Worm (Caenorhabditis elegans) whole organism, L4 larva: ENCODE results near the gene abcx-1.
A peak's percentile ranks its signal among the peaks of the same experiment; 100 is the strongest.

ENCODE experiments used
- F37D6.2 ChIP-seq: sonication (generic microtip); optimal IDR thresholded peaks from 2 replicates; lab custom pipeline; 2016; ENCODE audit warnings: mild to moderate bottlenecking, missing genetic modification characterization, missing compliant biosample characterization
- F49E8.2 ChIP-seq: sonication (generic microtip); optimal IDR thresholded peaks from 2 replicates; lab custom pipeline; 2016; ENCODE audit warnings: missing compliant biosample characterization, mild to moderate bottlenecking, missing genetic modification characterization, borderline replicate concordance
- R02D3.7 ChIP-seq: fragments of 150-350 bp; sonication (generic microtip); optimal IDR thresholded peaks from 3 replicates; lab custom pipeline; 2014; ENCODE audit warnings: missing biosample characterization, missing genetic modification characterization
- T26A8.4 ChIP-seq: fragments of 200-800 bp; sonication (Bioruptor generic); IDR thresholded peaks from 2 replicates; pipeline ENCODE4 v1.3.6; 2022; ENCODE audit warnings: missing genetic modification characterization, missing compliant biosample characterization
- Y48G9A.11 ChIP-seq: fragments of 200-800 bp; sonication (Bioruptor generic); IDR thresholded peaks from 2 replicates; pipeline ENCODE4 v1.3.6; 2022; ENCODE audit warnings: missing genetic modification reagents, missing genetic modification characterization, missing compliant biosample characterization
- aha-1 ChIP-seq: fragments of 150-350 bp; peaks from one replicate; lab custom pipeline; 2014; ENCODE audit warnings: missing biosample characterization, missing genetic modification characterization
- attf-4 ChIP-seq: sonication (generic microtip); optimal IDR thresholded peaks from 3 replicates; lab custom pipeline; 2017; ENCODE audit warnings: missing biosample characterization, missing genetic modification characterization
- ceh-20 ChIP-seq: fragments of 200-800 bp; sonication (Bioruptor generic); IDR thresholded peaks from 2 replicates; pipeline ENCODE4 v1.3.6; 2022; ENCODE audit warnings: missing genetic modification reagents, missing genetic modification characterization, missing compliant biosample characterization
- ceh-82 ChIP-seq: sonication (generic microtip); optimal IDR thresholded peaks from 2 replicates; lab custom pipeline; 2017; ENCODE audit warnings: missing biosample characterization, missing genetic modification characterization
- ces-1 ChIP-seq: fragments of 150-350 bp; sonication (generic microtip); optimal IDR thresholded peaks from 4 replicates; lab custom pipeline; 2014; ENCODE audit warnings: missing biosample characterization, missing genetic modification reagents, missing genetic modification characterization
- cey-2 ChIP-seq: sonication (generic microtip); optimal IDR thresholded peaks from 3 replicates; lab custom pipeline; 2017; ENCODE audit warnings: missing genetic modification characterization, mild to moderate bottlenecking, missing compliant biosample characterization, antibody characterized with exemption, borderline replicate concordance; ENCODE audit not compliant: insufficient read depth
- ctbp-1 ChIP-seq: fragments of 200-800 bp; sonication (Bioruptor generic); IDR thresholded peaks from 2 replicates; pipeline ENCODE4 v1.3.6; 2022; ENCODE audit warnings: missing genetic modification reagents, missing genetic modification characterization, missing compliant biosample characterization
- daf-19 ChIP-seq: fragments of 200-800 bp; sonication (Bioruptor generic); conservative IDR thresholded peaks from 2 replicates; pipeline ENCODE4 v1.3.6; 2022; ENCODE audit warnings: missing genetic modification characterization, missing compliant biosample characterization
- dmd-6 ChIP-seq: fragments of 200-800 bp; sonication (Bioruptor generic); IDR thresholded peaks from 2 replicates; pipeline ENCODE4 v1.3.6; 2022; ENCODE audit warnings: missing genetic modification reagents, missing genetic modification characterization, missing compliant biosample characterization
- dmd-9 ChIP-seq: fragments of 200-800 bp; sonication (Bioruptor generic); IDR thresholded peaks from 2 replicates; pipeline ENCODE4 v1.3.6; 2022; ENCODE audit warnings: missing genetic modification reagents, missing genetic modification characterization, missing compliant biosample characterization
- dpl-1 ChIP-seq: fragments of 150-350 bp; optimal IDR thresholded peaks from 2 replicates; lab custom pipeline; 2014; ENCODE audit warnings: missing biosample characterization, missing genetic modification reagents, missing genetic modification characterization
- duxl-1 ChIP-seq: sonication (generic microtip); optimal IDR thresholded peaks from 2 replicates; lab custom pipeline; 2016; ENCODE audit warnings: mild to moderate bottlenecking, missing genetic modification characterization, moderate library complexity, missing compliant biosample characterization; ENCODE audit not compliant: poor library complexity
- dve-1 ChIP-seq: sonication (generic microtip); optimal IDR thresholded peaks from 2 replicates; lab custom pipeline; 2017; ENCODE audit warnings: antibody characterized with exemption, mild to moderate bottlenecking, missing genetic modification characterization, missing compliant biosample characterization; ENCODE audit not compliant: insufficient read depth
- egl-27 ChIP-seq: sonication (generic microtip); optimal IDR thresholded peaks from 3 replicates; lab custom pipeline; 2017; ENCODE audit warnings: missing biosample characterization, missing genetic modification reagents, missing genetic modification characterization
- egl-43 ChIP-seq: fragments of 200-800 bp; sonication (Bioruptor generic); IDR thresholded peaks from 2 replicates; pipeline ENCODE4 v1.3.6; 2022; ENCODE audit warnings: missing genetic modification reagents, missing genetic modification characterization, missing compliant biosample characterization
- fkh-10 ChIP-seq: fragments of 150-350 bp; optimal IDR thresholded peaks from 2 replicates; lab custom pipeline; 2014; ENCODE audit warnings: missing biosample characterization, missing genetic modification reagents, missing genetic modification characterization
- gei-8 ChIP-seq: fragments of 200-800 bp; sonication (Bioruptor generic); optimal IDR thresholded peaks from 2 replicates; lab custom pipeline; 2018; ENCODE audit warnings: mild to moderate bottlenecking, missing genetic modification characterization, missing compliant biosample characterization
- hlh-11 ChIP-seq: fragments of 200-800 bp; sonication (Bioruptor generic); optimal IDR thresholded peaks from 2 replicates; lab custom pipeline; 2018; ENCODE audit warnings: mild to moderate bottlenecking, missing genetic modification characterization, missing compliant biosample characterization
- hmg-1.1 ChIP-seq: fragments of 200-800 bp; sonication (Bioruptor generic); IDR thresholded peaks from 2 replicates; pipeline ENCODE4 v1.3.6; 2022; ENCODE audit warnings: missing genetic modification reagents, missing genetic modification characterization, missing compliant biosample characterization
- lin-15B ChIP-seq: fragments of 150-350 bp; sonication (generic microtip); optimal IDR thresholded peaks from 3 replicates; lab custom pipeline; 2014; ENCODE audit warnings: missing biosample characterization, missing genetic modification characterization
- lin-39 ChIP-seq: fragments of 150-350 bp; optimal IDR thresholded peaks from 2 replicates; lab custom pipeline; 2014; ENCODE audit warnings: missing biosample characterization, missing genetic modification reagents, missing genetic modification characterization
- lir-3 ChIP-seq: sonication (generic microtip); optimal IDR thresholded peaks from 2 replicates; lab custom pipeline; 2016; ENCODE audit warnings: mild to moderate bottlenecking, missing genetic modification characterization, missing compliant biosample characterization
- lsy-2 ChIP-seq, 2 experiments: fragments of 150-350 bp in 1 of 2; sonication (generic microtip) in 1 of 2; optimal IDR thresholded peaks; 2 replicates each; lab custom pipeline; 2014 to 2017; ENCODE audit warnings: missing biosample characterization in 2 of 2, missing genetic modification characterization in 2 of 2
- madf-5 ChIP-seq, 2 experiments: fragments of 200-800 bp; sonication (Bioruptor generic); IDR thresholded peaks; 2 replicates each; pipeline ENCODE4 v1.3.6; 2022; ENCODE audit warnings: missing compliant biosample characterization in 2 of 2, missing genetic modification characterization in 2 of 2
- madf-9 ChIP-seq: fragments of 200-800 bp; sonication (Bioruptor generic); conservative IDR thresholded peaks from 2 replicates; pipeline ENCODE4 v1.3.6; 2022; ENCODE audit warnings: missing genetic modification reagents, missing genetic modification characterization, missing compliant biosample characterization
- mdt-29 ChIP-seq: fragments of 200-800 bp; sonication (Bioruptor generic); IDR thresholded peaks from 2 replicates; pipeline ENCODE4 v1.3.6; 2022; ENCODE audit warnings: missing genetic modification reagents, missing genetic modification characterization, missing compliant biosample characterization
- mxl-2 ChIP-seq: fragments of 200-800 bp; sonication (Bioruptor generic); conservative IDR thresholded peaks from 2 replicates; pipeline ENCODE4 v1.3.6; 2022; ENCODE audit warnings: missing genetic modification reagents, missing genetic modification characterization, missing compliant biosample characterization
- nhr-10 ChIP-seq: fragments of 150-350 bp; optimal IDR thresholded peaks from 2 replicates; lab custom pipeline; 2014; ENCODE audit warnings: missing biosample characterization, missing genetic modification characterization
- nhr-111 ChIP-seq: fragments of 200-800 bp; sonication (Bioruptor generic); optimal IDR thresholded peaks from 2 replicates; lab custom pipeline; 2018; ENCODE audit warnings: mild to moderate bottlenecking, missing genetic modification characterization, missing compliant biosample characterization
- nhr-25 ChIP-seq: sonication (generic microtip); optimal IDR thresholded peaks from 2 replicates; lab custom pipeline; 2017; ENCODE audit warnings: missing genetic modification characterization, mild to moderate bottlenecking, missing compliant biosample characterization, antibody characterized with exemption, moderate library complexity, borderline replicate concordance; ENCODE audit not compliant: insufficient read depth
- nhr-41 ChIP-seq: fragments of 200-800 bp; sonication (Bioruptor generic); IDR thresholded peaks from 2 replicates; pipeline ENCODE4 v1.3.6; 2022; ENCODE audit warnings: missing genetic modification reagents, missing genetic modification characterization, missing compliant biosample characterization
- nhr-48 ChIP-seq: sonication (generic microtip); optimal IDR thresholded peaks from 2 replicates; lab custom pipeline; 2016; ENCODE audit warnings: mild to moderate bottlenecking, missing genetic modification characterization, missing compliant biosample characterization
- nhr-6 ChIP-seq: fragments of 150-350 bp; optimal IDR thresholded peaks from 2 replicates; lab custom pipeline; 2014; ENCODE audit warnings: missing biosample characterization, missing genetic modification characterization
- nhr-77 ChIP-seq: fragments of 150-350 bp; optimal IDR thresholded peaks from 2 replicates; lab custom pipeline; 2014; ENCODE audit warnings: missing biosample characterization, missing genetic modification characterization
- php-3 ChIP-seq: fragments of 200-800 bp; sonication (Bioruptor generic); IDR thresholded peaks from 2 replicates; pipeline ENCODE4 v1.3.6; 2022; ENCODE audit warnings: missing genetic modification reagents, missing genetic modification characterization, missing compliant biosample characterization
- rbr-2 ChIP-seq: sonication (generic microtip); optimal IDR thresholded peaks from 2 replicates; lab custom pipeline; 2016; ENCODE audit warnings: missing genotype, missing genetic modification characterization, missing compliant biosample characterization
- saeg-2 ChIP-seq: fragments of 200-800 bp; sonication (Bioruptor generic); IDR thresholded peaks from 2 replicates; pipeline ENCODE4 v1.3.6; 2022; ENCODE audit warnings: missing genetic modification reagents, missing genetic modification characterization, missing compliant biosample characterization
- snpc-1.2 ChIP-seq: fragments of 200-800 bp; sonication (Bioruptor generic); IDR thresholded peaks from 2 replicates; pipeline ENCODE4 v1.3.6; 2022; ENCODE audit warnings: missing genetic modification reagents, missing genetic modification characterization, missing compliant biosample characterization
- spr-1 ChIP-seq: sonication (generic microtip); optimal IDR thresholded peaks from 2 replicates; lab custom pipeline; 2016; ENCODE audit warnings: mild to moderate bottlenecking, missing genetic modification characterization, missing compliant biosample characterization
- spr-3 ChIP-seq: fragments of 200-800 bp; sonication (Bioruptor generic); optimal IDR thresholded peaks from 2 replicates; lab custom pipeline; 2018; ENCODE audit warnings: mild to moderate bottlenecking, missing genetic modification characterization, missing compliant biosample characterization
- tag-97 ChIP-seq: fragments of 200-800 bp; sonication (Bioruptor generic); IDR thresholded peaks from 2 replicates; pipeline ENCODE4 v1.3.6; 2022; ENCODE audit warnings: missing genetic modification characterization, missing compliant biosample characterization
- unc-39 ChIP-seq: sonication (generic microtip); optimal IDR thresholded peaks from 2 replicates; lab custom pipeline; 2017; ENCODE audit warnings: missing biosample characterization, missing genetic modification characterization
- zag-1 ChIP-seq: fragments of 150-350 bp; optimal IDR thresholded peaks from 2 replicates; lab custom pipeline; 2014; ENCODE audit warnings: missing biosample characterization, missing genetic modification characterization
- zfp-2 ChIP-seq: sonication (generic microtip); optimal IDR thresholded peaks from 2 replicates; lab custom pipeline; 2016; ENCODE audit warnings: mild to moderate bottlenecking, missing genetic modification characterization, missing compliant biosample characterization
- zfp-3 ChIP-seq: fragments of 200-800 bp; sonication (Bioruptor generic); conservative IDR thresholded peaks from 2 replicates; pipeline ENCODE4 v1.3.6; 2022; ENCODE audit warnings: missing genetic modification reagents, missing genetic modification characterization, missing compliant biosample characterization
- zip-11 ChIP-seq: fragments of 200-800 bp; sonication (Bioruptor generic); IDR thresholded peaks from 2 replicates; pipeline ENCODE4 v1.3.6; 2022; ENCODE audit warnings: missing genetic modification characterization, missing compliant biosample characterization

Gene abcx-1

ce11 chrII:6565077-6565476 is 33.1 kb downstream of the abcx-1 start, which contains the start of gene mpz-3:
mpz-3 (minus strand) TSS chrII:6565396.
- TF ChIP-seq nhr-25 (tag; lab: Kevin White, UChicago) (no peak), hmg-1.1 (GFP tag; lab: Robert Waterston, UW) (no peak; the same call in 1 of the 2 replicates), duxl-1 (no peak), egl-43 (GFP tag; lab: Robert Waterston, UW) (no peak), zfp-3 (GFP tag; lab: Robert Waterston, UW) (no peak), php-3 (GFP tag; lab: Robert Waterston, UW) (no peak), ceh-20 (no peak; the same call in 1 of the 2 replicates), lsy-2 (tag; optimal IDR thresholded peaks at IDR 0.05; lab: Kevin White, UChicago) (no peak), spr-1 (no peak), lin-39 (tag; lab: Kevin White, UChicago) (no peak), nhr-111 (GFP tag; lab: Kevin White, UChicago) (no peak), hlh-11 (tag; lab: Kevin White, UChicago) (no peak), F37D6.2 (tag; lab: Kevin White, UChicago) (no peak), dmd-9 (no peak), egl-27 (tag; lab: Kevin White, UChicago) (no peak), attf-4 (tag; lab: Kevin White, UChicago) (no peak), zfp-2 (tag; lab: Kevin White, UChicago) (no peak), dve-1 (tag; lab: Kevin White, UChicago) (no peak), tag-97 (GFP tag; lab: Robert Waterston, UW) (no peak), zag-1 (tag; lab: Kevin White, UChicago) (no peak), cey-2 (tag; lab: Kevin White, UChicago) (no peak), mxl-2 (0 out of 2 replicates have a peak, but pooled peaks have one; percentile 24), Y48G9A.11 (no peak), nhr-10 (tag; lab: Kevin White, UChicago) (no peak), ceh-82 (no peak), dmd-6 (no peak; the same call in 1 of the 2 replicates), dpl-1 (GFP tag; lab: Kevin White, UChicago) (no peak), rbr-2 (tag; lab: Kevin White, UChicago) (peak; percentile 62), nhr-48 (tag; lab: Kevin White, UChicago) (peak; percentile 26), spr-3 (GFP tag; lab: Kevin White, UChicago) (no peak), R02D3.7 (tag; lab: Kevin White, UChicago) (no peak), saeg-2 (GFP tag; lab: Robert Waterston, UW) (no peak), mdt-29 (GFP tag; lab: Robert Waterston, UW) (peak; percentile 30; the same call in 1 of the 2 replicates), nhr-6 (tag; lab: Kevin White, UChicago) (no peak), daf-19 (0 out of 2 replicates have a peak, but pooled peaks have one; percentile 40), zip-11 (GFP tag; lab: Robert Waterston, UW) (no peak), nhr-41 (GFP tag; lab: Robert Waterston, UW) (peak; percentile 68; the same call in 1 of the 2 replicates), lir-3 (tag; lab: Kevin White, UChicago) (no peak), lin-15B (tag; lab: Kevin White, UChicago) (no peak), unc-39 (no peak), gei-8 (peak; percentile 15), T26A8.4 (no peak), ctbp-1 (GFP tag; lab: Robert Waterston, UW) (peak; percentile 55; the same call in 1 of the 2 replicates), aha-1 (tag; lab: Kevin White, UChicago) (peak; percentile 88), madf-9 (GFP tag; lab: Robert Waterston, UW) (peak; percentile 67), madf-5 (GFP tag; IDR thresholded peaks at IDR 0.05; lab: Robert Waterston, UW) (no peak), F49E8.2 (tag; lab: Kevin White, UChicago) (no peak), nhr-77 (tag; lab: Kevin White, UChicago) (peak; percentile 0), snpc-1.2 (GFP tag; lab: Robert Waterston, UW) (peak; percentile 49; the same call in 1 of the 2 replicates), ces-1 (GFP tag; lab: Kevin White, UChicago) (no peak), fkh-10 (no peak)
